Fruit fly (Drosophila melanogaster): ENCODE data around the gene CG6845.

CG6845 gene

DNA sequence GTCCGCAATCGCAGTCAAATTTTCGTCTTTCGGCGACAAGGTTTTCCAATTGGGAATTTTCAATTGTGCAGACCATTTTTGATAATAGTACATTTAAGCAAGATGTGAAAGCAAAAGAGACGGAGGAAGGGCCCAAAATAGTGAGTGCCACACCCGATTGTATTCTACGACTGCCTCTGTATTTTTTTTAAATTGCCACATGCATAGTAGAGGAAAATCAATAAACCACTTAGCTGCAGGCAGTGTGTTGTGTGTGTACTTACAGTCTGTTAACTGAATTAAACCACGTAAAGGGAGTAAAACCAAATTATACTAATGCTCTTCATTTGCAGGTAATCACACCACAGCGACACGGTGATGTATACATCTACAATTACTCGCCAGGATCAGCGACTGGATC is 25.5 kb downstream of the CG6845 start:
- TF ChIP-seq CG14711 (tag; optimal IDR thresholded peaks at IDR 0.05), result no peak
- no peak for TF ChIP-seq CG7101 (tag; optimal IDR thresholded peaks at IDR 0.05)
- TF ChIP-seq Mnt (GFP tag; optimal IDR thresholded peaks at IDR 0.05), result no peak
- TF ChIP-seq CG33017 (tag; optimal IDR thresholded peaks at IDR 0.05), result no peak
- no peak for TF ChIP-seq CG5204 (GFP tag; optimal IDR thresholded peaks at IDR 0.05)
- TF ChIP-seq kay (GFP tag; ENCODE audit: borderline replicate concordance), result no peak
- no peak for TF ChIP-seq CG1620 (GFP tag; optimal IDR thresholded peaks at IDR 0.05)
- no peak for TF ChIP-seq bab1 (GFP tag; optimal IDR thresholded peaks at IDR 0.05)
- no peak for TF ChIP-seq ovo (GFP tag; optimal IDR thresholded peaks at IDR 0.05)
- TF ChIP-seq tj (GFP tag; optimal IDR thresholded peaks at IDR 0.05), result no peak
- TF ChIP-seq cnc (optimal IDR thresholded peaks at IDR 0.05), result no peak
- no peak for TF ChIP-seq toe (GFP tag; optimal IDR thresholded peaks at IDR 0.05)
- no peak for TF ChIP-seq CG7045 (GFP tag; optimal IDR thresholded peaks at IDR 0.05)
- no peak for TF ChIP-seq pad (GFP tag; optimal IDR thresholded peaks at IDR 0.05)
- no peak for TF ChIP-seq Crg-1 (GFP tag; optimal IDR thresholded peaks at IDR 0.05)
- no peak for TF ChIP-seq Hr96 (GFP tag; optimal IDR thresholded peaks at IDR 0.05)
- no peak for TF ChIP-seq CG12768 (GFP tag; optimal IDR thresholded peaks at IDR 0.05)
- no peak for TF ChIP-seq CG11617 (GFP tag; optimal IDR thresholded peaks at IDR 0.05)
- no peak for TF ChIP-seq cic (GFP tag; optimal IDR thresholded peaks at IDR 0.05)

DNA sequence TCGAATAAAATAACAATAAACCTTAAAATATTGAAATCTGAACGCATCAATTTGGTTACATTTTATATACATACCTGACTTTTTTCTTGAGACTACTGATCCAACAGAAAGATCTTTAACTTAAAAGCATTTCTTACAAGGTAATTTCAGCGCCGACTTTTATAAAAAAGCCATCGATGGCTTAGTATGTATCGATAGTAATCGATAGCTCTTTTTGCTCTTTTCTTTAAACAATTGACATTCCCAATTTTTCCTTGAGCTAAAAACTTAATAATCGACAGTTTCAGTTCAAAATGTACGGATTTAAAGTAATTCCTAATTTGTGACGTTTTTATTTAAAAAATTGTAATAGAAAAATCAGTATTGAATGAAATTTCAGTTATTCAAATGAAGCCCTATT is 28.3 kb downstream of the CG6845 start:
- TF ChIP-seq Crg-1 (GFP tag; optimal IDR thresholded peaks at IDR 0.05) (no peak), bab1 (GFP tag; optimal IDR thresholded peaks at IDR 0.05) (peak; percentile 48)

DNA sequence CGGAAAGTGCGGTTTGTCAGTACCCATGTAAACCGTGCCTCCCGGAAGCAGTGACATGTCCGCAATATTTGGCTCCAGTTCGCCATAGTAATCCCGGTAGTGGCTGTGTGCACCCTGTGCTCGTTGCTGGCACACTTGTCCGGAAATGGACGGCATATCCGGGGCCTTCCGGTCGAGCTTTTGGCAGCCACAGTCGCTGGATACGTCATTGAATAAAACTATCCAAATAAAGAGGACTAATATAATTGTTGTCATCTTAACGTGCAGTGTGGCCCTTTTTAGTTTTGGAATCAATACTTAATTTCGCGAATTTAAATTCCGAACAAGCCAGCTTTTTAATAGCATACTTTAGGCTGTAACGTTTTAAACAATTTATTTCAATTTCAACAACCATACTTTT is 29.7 kb downstream of the CG6845 start, which contains the start of gene CG7049:
Gene CG7049 (minus strand): TSS at position 280 of the 400 bp plus-strand sequence.
- TF ChIP-seq CG33017 (tag; optimal IDR thresholded peaks at IDR 0.05) (peak; percentile 40), bab1 (GFP tag; optimal IDR thresholded peaks at IDR 0.05) (peak; percentile 50), pad (GFP tag; optimal IDR thresholded peaks at IDR 0.05) (no peak), CG14711 (tag; optimal IDR thresholded peaks at IDR 0.05) (peak; percentile 7), CG5204 (GFP tag; optimal IDR thresholded peaks at IDR 0.05) (no peak)

- TF ChIP-seq CG14711 (tag; optimal IDR thresholded peaks at IDR 0.05), result no peak
- TF ChIP-seq Mnt (GFP tag; optimal IDR thresholded peaks at IDR 0.05), result no peak
- TF ChIP-seq CG12768 (GFP tag; optimal IDR thresholded peaks at IDR 0.05), result no peak
- TF ChIP-seq pad (GFP tag; optimal IDR thresholded peaks at IDR 0.05), result no peak
- no peak for TF ChIP-seq bab1 (GFP tag; optimal IDR thresholded peaks at IDR 0.05)
- TF ChIP-seq Clk (GFP tag; optimal IDR thresholded peaks at IDR 0.05), result no peak
- no peak for TF ChIP-seq tj (GFP tag; optimal IDR thresholded peaks at IDR 0.05)
- no peak for TF ChIP-seq cnc (optimal IDR thresholded peaks at IDR 0.05)
- TF ChIP-seq Hr96 (GFP tag; optimal IDR thresholded peaks at IDR 0.05), result no peak
- no peak for TF ChIP-seq ovo (GFP tag; optimal IDR thresholded peaks at IDR 0.05)
- TF ChIP-seq CG1620 (GFP tag; optimal IDR thresholded peaks at IDR 0.05), result no peak
- TF ChIP-seq CG7045 (GFP tag; optimal IDR thresholded peaks at IDR 0.05), result no peak
- no peak for TF ChIP-seq toe (GFP tag; optimal IDR thresholded peaks at IDR 0.05)
- TF ChIP-seq CG5204 (GFP tag; optimal IDR thresholded peaks at IDR 0.05), result no peak
- TF ChIP-seq CG7101 (tag; optimal IDR thresholded peaks at IDR 0.05), result no peak
- no peak for TF ChIP-seq cic (GFP tag; optimal IDR thresholded peaks at IDR 0.05)
- TF ChIP-seq kay (GFP tag; ENCODE audit: borderline replicate concordance), result no peak
- no peak for TF ChIP-seq CG11617 (GFP tag; optimal IDR thresholded peaks at IDR 0.05)
- no peak for TF ChIP-seq Crg-1 (GFP tag; optimal IDR thresholded peaks at IDR 0.05)
Measured at dm6 chr3L:177938-178337, 31.7 kb downstream of the CG6845 start.

DNA sequence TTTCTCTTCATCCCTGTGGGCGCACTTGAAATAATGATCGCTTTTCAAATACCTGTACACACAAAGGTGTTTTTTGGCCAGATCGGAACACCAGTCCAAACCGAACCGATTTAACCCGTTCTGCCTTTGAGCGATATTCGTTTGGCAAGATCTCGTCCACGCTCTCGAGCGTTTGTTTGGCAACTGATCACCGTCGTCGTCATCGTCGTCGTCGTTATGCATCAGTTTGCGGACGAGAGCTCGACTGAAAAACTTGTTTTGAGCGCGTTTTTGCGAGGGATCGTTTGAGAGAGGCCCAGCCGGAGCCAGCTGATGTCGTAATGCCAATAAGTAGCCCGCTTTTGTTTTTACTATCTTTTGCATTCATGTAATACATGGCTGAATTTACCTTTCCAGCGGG is 32.2 kb downstream of the CG6845 start:
- TF ChIP-seq CG5204 (GFP tag; optimal IDR thresholded peaks at IDR 0.05) (no peak), cnc (optimal IDR thresholded peaks at IDR 0.05) (no peak), CG12768 (GFP tag; optimal IDR thresholded peaks at IDR 0.05) (no peak), toe (GFP tag; optimal IDR thresholded peaks at IDR 0.05) (no peak), CG14711 (tag; optimal IDR thresholded peaks at IDR 0.05) (no peak), CG1620 (GFP tag; optimal IDR thresholded peaks at IDR 0.05) (no peak), CG11617 (GFP tag; optimal IDR thresholded peaks at IDR 0.05) (no peak), cic (GFP tag; optimal IDR thresholded peaks at IDR 0.05) (no peak), Clk (GFP tag; optimal IDR thresholded peaks at IDR 0.05) (no peak), CG33017 (tag; optimal IDR thresholded peaks at IDR 0.05) (no peak), Crg-1 (GFP tag; optimal IDR thresholded peaks at IDR 0.05) (no peak), Mnt (GFP tag; optimal IDR thresholded peaks at IDR 0.05) (no peak), kay (GFP tag; ENCODE audit: borderline replicate concordance) (no peak), Hr96 (GFP tag; optimal IDR thresholded peaks at IDR 0.05) (no peak), tj (GFP tag; optimal IDR thresholded peaks at IDR 0.05) (no peak)

DNA sequence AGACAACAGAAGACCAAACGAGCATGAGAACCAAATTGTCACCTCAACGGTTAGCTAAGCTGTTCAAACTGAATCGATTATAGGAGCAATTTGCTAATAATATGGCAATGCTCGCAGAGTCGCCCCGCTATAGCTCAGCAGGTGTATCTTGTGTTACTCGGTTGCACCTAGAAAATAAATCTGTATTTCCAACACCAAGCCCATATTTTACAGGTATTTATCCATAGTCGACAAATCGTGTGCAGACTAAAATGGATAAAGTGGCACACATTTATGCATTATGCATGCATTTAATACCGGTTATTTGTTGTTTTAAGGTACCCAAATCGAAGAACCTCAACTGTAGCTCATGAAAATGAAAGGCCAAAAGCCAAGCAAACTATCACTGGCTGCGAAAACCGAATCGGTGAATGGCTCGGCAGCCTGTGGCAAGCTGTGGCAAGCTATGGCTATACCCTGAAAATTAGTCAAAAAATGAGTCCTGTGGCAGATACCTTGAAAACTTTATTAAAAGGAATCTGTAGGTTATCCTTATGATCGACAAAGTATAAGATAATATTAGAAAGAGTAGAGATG is 32.8 kb downstream of the CG6845 start, which contains the start of gene Vdup1:
Gene Vdup1 (minus strand): TSS at position 51 of the 576 bp plus-strand sequence.
- TF ChIP-seq CG5204 (GFP tag; optimal IDR thresholded peaks at IDR 0.05), result no peak
- no peak for TF ChIP-seq ovo (GFP tag; optimal IDR thresholded peaks at IDR 0.05)
- TF ChIP-seq Hr96 (GFP tag; optimal IDR thresholded peaks at IDR 0.05), result no peak
- no peak for TF ChIP-seq toe (GFP tag; optimal IDR thresholded peaks at IDR 0.05)
- TF ChIP-seq CG12768 (GFP tag; optimal IDR thresholded peaks at IDR 0.05), result no peak
- TF ChIP-seq pad (GFP tag; optimal IDR thresholded peaks at IDR 0.05), result no peak
- no peak for TF ChIP-seq bab1 (GFP tag; optimal IDR thresholded peaks at IDR 0.05)
- TF ChIP-seq CG11617 (GFP tag; optimal IDR thresholded peaks at IDR 0.05), result no peak
- no peak for TF ChIP-seq Mnt (GFP tag; optimal IDR thresholded peaks at IDR 0.05)
- TF ChIP-seq CG33017 (tag; optimal IDR thresholded peaks at IDR 0.05), result no peak
- no peak for TF ChIP-seq CG7101 (tag; optimal IDR thresholded peaks at IDR 0.05)
- TF ChIP-seq cnc (optimal IDR thresholded peaks at IDR 0.05), result no peak
- TF ChIP-seq Clk (GFP tag; optimal IDR thresholded peaks at IDR 0.05), result no peak
- no peak for TF ChIP-seq cic (GFP tag; optimal IDR thresholded peaks at IDR 0.05)
- TF ChIP-seq Crg-1 (GFP tag; optimal IDR thresholded peaks at IDR 0.05), result no peak
- no peak for TF ChIP-seq CG1620 (GFP tag; optimal IDR thresholded peaks at IDR 0.05)
- no peak for TF ChIP-seq tj (GFP tag; optimal IDR thresholded peaks at IDR 0.05)

Measured in whole organism, adult.